Worm (Caenorhabditis elegans) whole organism, L4 larva: ENCODE measurements around the gene clec-142.

Experiments used
- Y75B8A.6 ChIP-seq: fragments of 200-800 bp; sonication (Bioruptor generic); IDR thresholded peaks from 2 replicates; pipeline ENCODE4 v1.3.6; 2022; ENCODE audit warnings: missing genetic modification reagents, missing genetic modification characterization, missing compliant biosample characterization
- ZK546.5 ChIP-seq, 2 experiments: sonication (generic microtip); optimal IDR thresholded peaks; 2 replicates each; lab custom pipeline; 2017; ENCODE audit warnings: missing biosample characterization in 2 of 2, missing genetic modification characterization in 2 of 2
- aha-1 ChIP-seq: fragments of 150-350 bp; peaks from one replicate; lab custom pipeline; 2014; ENCODE audit warnings: missing biosample characterization, missing genetic modification characterization
- ceh-20 ChIP-seq: fragments of 200-800 bp; sonication (Bioruptor generic); IDR thresholded peaks from 2 replicates; pipeline ENCODE4 v1.3.6; 2022; ENCODE audit warnings: missing genetic modification reagents, missing genetic modification characterization, missing compliant biosample characterization
- ceh-32 ChIP-seq: sonication (generic microtip); optimal IDR thresholded peaks from 2 replicates; lab custom pipeline; 2016; ENCODE audit warnings: mild to moderate bottlenecking, missing genetic modification characterization, missing compliant biosample characterization; ENCODE audit not compliant: poor library complexity
- cey-2 ChIP-seq: sonication (generic microtip); optimal IDR thresholded peaks from 3 replicates; lab custom pipeline; 2017; ENCODE audit warnings: missing genetic modification characterization, mild to moderate bottlenecking, missing compliant biosample characterization, antibody characterized with exemption, borderline replicate concordance; ENCODE audit not compliant: insufficient read depth
- daf-16 ChIP-seq, 3 experiments: sonication (generic microtip); optimal IDR thresholded peaks; 2 replicates each; lab custom pipeline; 2016 to 2017; ENCODE audit warnings: missing genetic modification characterization in 3 of 3, missing genetic modification reagents in 3 of 3, mild to moderate bottlenecking in 2 of 3, missing compliant biosample characterization in 2 of 3, missing biosample characterization in 1 of 3, moderate library complexity in 1 of 3
- dmd-6 ChIP-seq: fragments of 200-800 bp; sonication (Bioruptor generic); IDR thresholded peaks from 2 replicates; pipeline ENCODE4 v1.3.6; 2022; ENCODE audit warnings: missing genetic modification reagents, missing genetic modification characterization, missing compliant biosample characterization
- dmd-9 ChIP-seq: fragments of 200-800 bp; sonication (Bioruptor generic); IDR thresholded peaks from 2 replicates; pipeline ENCODE4 v1.3.6; 2022; ENCODE audit warnings: missing genetic modification reagents, missing genetic modification characterization, missing compliant biosample characterization
- dpl-1 ChIP-seq: fragments of 150-350 bp; optimal IDR thresholded peaks from 2 replicates; lab custom pipeline; 2014; ENCODE audit warnings: missing biosample characterization, missing genetic modification reagents, missing genetic modification characterization
- dve-1 ChIP-seq: sonication (generic microtip); optimal IDR thresholded peaks from 2 replicates; lab custom pipeline; 2017; ENCODE audit warnings: antibody characterized with exemption, mild to moderate bottlenecking, missing genetic modification characterization, missing compliant biosample characterization; ENCODE audit not compliant: insufficient read depth
- egl-27 ChIP-seq: sonication (generic microtip); optimal IDR thresholded peaks from 3 replicates; lab custom pipeline; 2017; ENCODE audit warnings: missing biosample characterization, missing genetic modification reagents, missing genetic modification characterization
- fkh-10 ChIP-seq: fragments of 150-350 bp; optimal IDR thresholded peaks from 2 replicates; lab custom pipeline; 2014; ENCODE audit warnings: missing biosample characterization, missing genetic modification reagents, missing genetic modification characterization
- fos-1 ChIP-seq: fragments of 150-350 bp; optimal IDR thresholded peaks from 2 replicates; lab custom pipeline; 2014; ENCODE audit warnings: missing biosample characterization, missing genetic modification characterization
- gei-8 ChIP-seq: fragments of 200-800 bp; sonication (Bioruptor generic); optimal IDR thresholded peaks from 2 replicates; lab custom pipeline; 2018; ENCODE audit warnings: mild to moderate bottlenecking, missing genetic modification characterization, missing compliant biosample characterization
- hlh-11 ChIP-seq: fragments of 200-800 bp; sonication (Bioruptor generic); optimal IDR thresholded peaks from 2 replicates; lab custom pipeline; 2018; ENCODE audit warnings: mild to moderate bottlenecking, missing genetic modification characterization, missing compliant biosample characterization
- jun-1 ChIP-seq: fragments of 150-350 bp; optimal IDR thresholded peaks from 2 replicates; lab custom pipeline; 2014; ENCODE audit warnings: missing biosample characterization, missing genetic modification reagents, missing genetic modification characterization
- lim-7 ChIP-seq: fragments of 200-800 bp; sonication (Bioruptor generic); IDR thresholded peaks from 2 replicates; pipeline ENCODE4 v1.3.6; 2022; ENCODE audit warnings: missing genetic modification characterization, missing compliant biosample characterization
- lin-15B ChIP-seq: fragments of 150-350 bp; sonication (generic microtip); optimal IDR thresholded peaks from 3 replicates; lab custom pipeline; 2014; ENCODE audit warnings: missing biosample characterization, missing genetic modification characterization
- lsy-2 ChIP-seq, 2 experiments: fragments of 150-350 bp in 1 of 2; sonication (generic microtip) in 1 of 2; optimal IDR thresholded peaks; 2 replicates each; lab custom pipeline; 2014 to 2017; ENCODE audit warnings: missing biosample characterization in 2 of 2, missing genetic modification characterization in 2 of 2
- mdt-29 ChIP-seq: fragments of 200-800 bp; sonication (Bioruptor generic); IDR thresholded peaks from 2 replicates; pipeline ENCODE4 v1.3.6; 2022; ENCODE audit warnings: missing genetic modification reagents, missing genetic modification characterization, missing compliant biosample characterization
- nhr-10 ChIP-seq: fragments of 150-350 bp; optimal IDR thresholded peaks from 2 replicates; lab custom pipeline; 2014; ENCODE audit warnings: missing biosample characterization, missing genetic modification characterization
- nhr-102 ChIP-seq: sonication (generic microtip); optimal IDR thresholded peaks from 2 replicates; lab custom pipeline; 2016; ENCODE audit warnings: mild to moderate bottlenecking, missing genetic modification characterization, moderate library complexity, missing compliant biosample characterization
- nhr-111 ChIP-seq: fragments of 200-800 bp; sonication (Bioruptor generic); optimal IDR thresholded peaks from 2 replicates; lab custom pipeline; 2018; ENCODE audit warnings: mild to moderate bottlenecking, missing genetic modification characterization, missing compliant biosample characterization
- nhr-237 ChIP-seq: sonication (generic microtip); optimal IDR thresholded peaks from 2 replicates; lab custom pipeline; 2017; ENCODE audit warnings: missing biosample characterization, missing genetic modification characterization
- nhr-42 ChIP-seq: fragments of 200-800 bp; sonication (Bioruptor generic); IDR thresholded peaks from 2 replicates; pipeline ENCODE4 v1.3.6; 2022; ENCODE audit warnings: missing genetic modification characterization, missing compliant biosample characterization
- nhr-76 ChIP-seq: fragments of 150-350 bp; optimal IDR thresholded peaks from 2 replicates; lab custom pipeline; 2014; ENCODE audit warnings: missing biosample characterization, missing genetic modification characterization
- nhr-77 ChIP-seq: fragments of 150-350 bp; optimal IDR thresholded peaks from 2 replicates; lab custom pipeline; 2014; ENCODE audit warnings: missing biosample characterization, missing genetic modification characterization
- snpc-4 ChIP-seq: fragments of 150-350 bp; optimal IDR thresholded peaks from 2 replicates; lab custom pipeline; 2014; ENCODE audit warnings: missing biosample characterization, missing genetic modification characterization
- tra-1 ChIP-seq: fragments of 200-800 bp; sonication (Bioruptor generic); IDR thresholded peaks from 2 replicates; pipeline ENCODE4 v1.3.6; 2022; ENCODE audit warnings: missing genetic modification reagents, missing genetic modification characterization, missing compliant biosample characterization
- unc-130 ChIP-seq: sonication (generic microtip); optimal IDR thresholded peaks from 2 replicates; lab custom pipeline; 2016; ENCODE audit warnings: missing genetic modification reagents, missing genetic modification characterization, missing compliant biosample characterization
- zfp-3 ChIP-seq: fragments of 200-800 bp; sonication (Bioruptor generic); conservative IDR thresholded peaks from 2 replicates; pipeline ENCODE4 v1.3.6; 2022; ENCODE audit warnings: missing genetic modification reagents, missing genetic modification characterization, missing compliant biosample characterization
- zip-11 ChIP-seq: fragments of 200-800 bp; sonication (Bioruptor generic); IDR thresholded peaks from 2 replicates; pipeline ENCODE4 v1.3.6; 2022; ENCODE audit warnings: missing genetic modification characterization, missing compliant biosample characterization

The clec-142 gene

ce11 chrII:8249710-8250109, 28.8 kb upstream of the clec-142 start:
- peak; percentile 28 for TF ChIP-seq dve-1 (tag; lab: Kevin White, UChicago)
- no peak for TF ChIP-seq daf-16 (GFP tag; optimal IDR thresholded peaks at IDR 0.05; lab: Kevin White, UChicago)
- peak; percentile 4 for TF ChIP-seq daf-16 (tag; optimal IDR thresholded peaks at IDR 0.05; lab: Kevin White, UChicago)
- TF ChIP-seq nhr-76 (tag; lab: Kevin White, UChicago): no peak
- no peak for TF ChIP-seq gei-8
- TF ChIP-seq dpl-1: no peak
- no peak for TF ChIP-seq tra-1 (GFP tag; lab: Robert Waterston, UW)
- no peak for TF ChIP-seq nhr-42
- no peak for TF ChIP-seq fkh-10 (GFP tag; lab: Kevin White, UChicago)
- no peak for TF ChIP-seq egl-27
- no peak for TF ChIP-seq nhr-111 (GFP tag; lab: Kevin White, UChicago)
- TF ChIP-seq nhr-237: no peak
- no peak for TF ChIP-seq aha-1 (tag; lab: Kevin White, UChicago)
- no peak for TF ChIP-seq unc-130
- TF ChIP-seq lsy-2 (tag; optimal IDR thresholded peaks at IDR 0.05; lab: Kevin White, UChicago): no peak

- TF ChIP-seq nhr-10 (tag; lab: Kevin White, UChicago) (no peak), zfp-3 (no peak), unc-130 (peak; percentile 46), Y75B8A.6 (GFP tag; lab: Robert Waterston, UW) (no peak)
Measured at ce11 chrII:8253160-8253793, 25.2 kb upstream of the clec-142 start, which contains the start of gene F35C11.5. TSS of gene F35C11.5 (plus strand) at chrII:8253743.

- TF ChIP-seq ceh-20 (GFP tag; lab: Robert Waterston, UW): no peak
- TF ChIP-seq dmd-6: no peak
- TF ChIP-seq aha-1 (tag; lab: Kevin White, UChicago): no peak
- no peak for TF ChIP-seq lin-15B
- TF ChIP-seq ZK546.5 (tag; optimal IDR thresholded peaks at IDR 0.05; lab: Kevin White, UChicago): no peak
- TF ChIP-seq Y75B8A.6 (GFP tag; lab: Robert Waterston, UW): no peak
- no peak for TF ChIP-seq dmd-9 (GFP tag; lab: Robert Waterston, UW)
- TF ChIP-seq zfp-3: no peak
- no peak for TF ChIP-seq zip-11 (GFP tag; lab: Robert Waterston, UW)
- no peak for TF ChIP-seq mdt-29 (GFP tag; lab: Robert Waterston, UW)
- no peak for TF ChIP-seq hlh-11
- no peak for TF ChIP-seq jun-1
- no peak for TF ChIP-seq fos-1
- TF ChIP-seq daf-16 (GFP tag; optimal IDR thresholded peaks at IDR 0.05; lab: Kevin White, UChicago): no peak
- no peak for TF ChIP-seq daf-16 (tag; optimal IDR thresholded peaks at IDR 0.05; lab: Kevin White, UChicago)
- TF ChIP-seq lim-7 (GFP tag; lab: Robert Waterston, UW): no peak
- TF ChIP-seq ceh-32 (tag; lab: Kevin White, UChicago): no peak
Measured at ce11 chrII:8256013-8256412, 22.5 kb upstream of the clec-142 start, which contains the start of gene F35C11.7. TSS of gene F35C11.7 (plus strand) at chrII:8256313.

ce11 chrII:8259038-8259437, 19.4 kb upstream of the clec-142 start, which contains the start of gene F35C11.6:
TSS of gene F35C11.6 (minus strand) at chrII:8259138.
- TF ChIP-seq daf-16 (GFP tag; optimal IDR thresholded peaks at IDR 0.05; lab: Kevin White, UChicago): no peak
- TF ChIP-seq daf-16 (tag; optimal IDR thresholded peaks at IDR 0.05; lab: Kevin White, UChicago): no peak
- no peak for TF ChIP-seq nhr-237
- no peak for TF ChIP-seq zip-11 (GFP tag; lab: Robert Waterston, UW)
- TF ChIP-seq nhr-42: no peak
- TF ChIP-seq cey-2 (tag; lab: Kevin White, UChicago): no peak
- no peak for TF ChIP-seq snpc-4 (tag; lab: Kevin White, UChicago)
- TF ChIP-seq nhr-102: no peak
- no peak for TF ChIP-seq ceh-32 (tag; lab: Kevin White, UChicago)
- TF ChIP-seq nhr-77 (tag; lab: Kevin White, UChicago): no peak
